ENCODE assay signal across 1 fruit fly cellular context in genomic region chr3L:14665802-14666351, dm6.
TF ChIP-seq lines count a peak whose summit lies in the region.

No protein-coding gene starts in this region.

TF ChIP-seq in whole organism, embryonic, 481 proteins besides CTCF, POLR2A, EP300 and RAD21 (continued from another document and continues in another):
- TF ChIP-seq CG2678 (tag; optimal IDR thresholded peaks at IDR 0.05; lab: Kevin White, UChicago) (peak; percentile 83), ara (GFP tag; IDR thresholded peaks at IDR 0.05; lab: Robert Waterston, UW) (peak; percentile 92), ftz-f1 (GFP tag; optimal IDR thresholded peaks at IDR 0.05; lab: Kevin White, UChicago) (peak; percentile 21), CG17829 (tag; optimal IDR thresholded peaks at IDR 0.05; lab: Kevin White, UChicago) (peak; percentile 93), ap (GFP tag; IDR thresholded peaks at IDR 0.05; lab: Robert Waterston, UW) (peak; percentile 79), CG6254 (GFP tag; optimal IDR thresholded peaks at IDR 0.05; lab: Kevin White, UChicago) (peak; percentile 89), gcm2 (GFP tag; optimal IDR thresholded peaks at IDR 0.05; lab: Kevin White, UChicago) (peak; percentile 82), CG34422 (GFP tag; IDR thresholded peaks at IDR 0.05; lab: Robert Waterston, UW) (peak; percentile 75), CG14965 (GFP tag; optimal IDR thresholded peaks at IDR 0.05; lab: Kevin White, UChicago; ENCODE audit: borderline replicate concordance) (peak; percentile 64), CG17186 (GFP tag; optimal IDR thresholded peaks at IDR 0.05; lab: Kevin White, UChicago) (no peak), CG13123 (GFP tag; optimal IDR thresholded peaks at IDR 0.05; lab: Kevin White, UChicago) (peak; percentile 78), Nf-YC (tag; optimal IDR thresholded peaks at IDR 0.05; lab: Kevin White, UChicago) (peak; percentile 73), yki (optimal IDR thresholded peaks at IDR 0.05; lab: Kevin White, UChicago) (no peak), CG9437 (GFP tag; optimal IDR thresholded peaks at IDR 0.05; lab: Kevin White, UChicago) (peak; percentile 72), CG14014 (GFP tag; IDR thresholded peaks at IDR 0.05; lab: Robert Waterston, UW) (peak; percentile 89), CG17912 (GFP tag; optimal IDR thresholded peaks at IDR 0.05; lab: Kevin White, UChicago) (peak; percentile 68), CG9932 (GFP tag; IDR thresholded peaks at IDR 0.05; lab: Robert Waterston, UW) (peak; percentile 69), Ets97D (GFP tag; optimal IDR thresholded peaks at IDR 0.05; lab: Kevin White, UChicago) (peak; percentile 68), Oaz (GFP tag; IDR thresholded peaks at IDR 0.05; lab: Robert Waterston, UW) (peak; percentile 37; the same call in 1 of the 2 replicates), sc (optimal IDR thresholded peaks at IDR 0.05; lab: Kevin White, UChicago) (no peak), sc (GFP tag; optimal IDR thresholded peaks at IDR 0.05; lab: Kevin White, UChicago) (peak; percentile 83), z (GFP tag; IDR thresholded peaks at IDR 0.05; lab: Robert Waterston, UW) (no peak), CG2202 (tag; optimal IDR thresholded peaks at IDR 0.05; lab: Kevin White, UChicago) (peak; percentile 85), jumu (GFP tag; optimal IDR thresholded peaks at IDR 0.05; lab: Kevin White, UChicago) (peak; percentile 83), Taf1 (GFP tag; IDR thresholded peaks at IDR 0.05; lab: Robert Waterston, UW) (peak; percentile 62; the same call in 1 of the 2 replicates), H2.0 (GFP tag; IDR thresholded peaks at IDR 0.05; lab: Robert Waterston, UW) (peak; percentile 82), CG8388 (GFP tag; optimal IDR thresholded peaks at IDR 0.05; lab: Kevin White, UChicago) (peak; percentile 85), BtbVII (GFP tag; optimal IDR thresholded peaks at IDR 0.05; lab: Kevin White, UChicago) (peak; percentile 80), CG17385 (GFP tag; optimal IDR thresholded peaks at IDR 0.05; lab: Kevin White, UChicago) (peak; percentile 86), dati (GFP tag; IDR thresholded peaks at IDR 0.05; lab: Robert Waterston, UW) (peak; percentile 64), Bdp1 (GFP tag; optimal IDR thresholded peaks at IDR 0.05; lab: Kevin White, UChicago) (peak; percentile 81), cwo (GFP tag; optimal IDR thresholded peaks at IDR 0.05; lab: Kevin White, UChicago) (peak; percentile 76), zen2 (GFP tag; IDR thresholded peaks at IDR 0.05; lab: Robert Waterston, UW; ENCODE audit: partially characterized antibody) (no peak), mld (GFP tag; IDR thresholded peaks at IDR 0.05; lab: Robert Waterston, UW; ENCODE audit: partially characterized antibody) (no peak), gro (GFP tag; optimal IDR thresholded peaks at IDR 0.05; lab: Kevin White, UChicago) (peak; percentile 89), CG13424 (tag; optimal IDR thresholded peaks at IDR 0.05; lab: Kevin White, UChicago) (peak; percentile 91), CG12942 (GFP tag; optimal IDR thresholded peaks at IDR 0.05; lab: Kevin White, UChicago) (peak; percentile 75), CG30020 (tag; optimal IDR thresholded peaks at IDR 0.05; lab: Kevin White, UChicago) (peak; percentile 60), ash1 (GFP tag; optimal IDR thresholded peaks at IDR 0.05; lab: Kevin White, UChicago) (peak; percentile 44), slbo (GFP tag; IDR thresholded peaks at IDR 0.05; lab: Robert Waterston, UW) (peak; percentile 88), sr (GFP tag; IDR thresholded peaks at IDR 0.05; lab: Robert Waterston, UW) (0 out of 3 replicates have a peak, but pooled peaks have one; percentile 10), tap (tag; optimal IDR thresholded peaks at IDR 0.05; lab: Kevin White, UChicago) (peak; percentile 89), hb (GFP tag; IDR thresholded peaks at IDR 0.05; lab: Robert Waterston, UW; ENCODE audit: partially characterized antibody) (no peak), CG10366 (GFP tag; IDR thresholded peaks at IDR 0.05; lab: Robert Waterston, UW) (peak; percentile 81), dmrt99B (tag; optimal IDR thresholded peaks at IDR 0.05; lab: Kevin White, UChicago) (peak; percentile 91), CG2712 (tag; optimal IDR thresholded peaks at IDR 0.05; lab: Kevin White, UChicago) (peak; percentile 94), CG6765 (GFP tag; optimal IDR thresholded peaks at IDR 0.05; lab: Kevin White, UChicago) (peak; percentile 66), CG17568 (GFP tag; optimal IDR thresholded peaks at IDR 0.05; lab: Kevin White, UChicago) (peak; percentile 86), CG5245 (GFP tag; optimal IDR thresholded peaks at IDR 0.05; lab: Kevin White, UChicago) (peak; percentile 89), CG12219 (GFP tag; optimal IDR thresholded peaks at IDR 0.05; lab: Kevin White, UChicago) (peak; percentile 92), CG6813 (GFP tag; optimal IDR thresholded peaks at IDR 0.05; lab: Kevin White, UChicago) (peak; percentile 78), danr (GFP tag; IDR thresholded peaks at IDR 0.05; lab: Robert Waterston, UW) (peak; percentile 80), CG42726 (GFP tag; IDR thresholded peaks at IDR 0.05; lab: Robert Waterston, UW; ENCODE audit: partially characterized antibody) (no peak), tna (GFP tag; IDR thresholded peaks at IDR 0.05; lab: Robert Waterston, UW; ENCODE audit: partially characterized antibody) (no peak), Deaf1 (tag; optimal IDR thresholded peaks at IDR 0.05; lab: Kevin White, UChicago) (peak; percentile 71), Sry-δ (GFP tag; optimal IDR thresholded peaks at IDR 0.05; lab: Kevin White, UChicago) (peak; percentile 50), fu2 (GFP tag; optimal IDR thresholded peaks at IDR 0.05; lab: Kevin White, UChicago) (peak; percentile 81), jing (GFP tag; optimal IDR thresholded peaks at IDR 0.05; lab: Kevin White, UChicago) (peak; percentile 80), repo (GFP tag; optimal IDR thresholded peaks at IDR 0.05; lab: Kevin White, UChicago) (peak; percentile 87), CG9797 (GFP tag; optimal IDR thresholded peaks at IDR 0.05; lab: Kevin White, UChicago) (peak; percentile 25), Pdp1 (GFP tag; optimal IDR thresholded peaks at IDR 0.05; lab: Kevin White, UChicago) (peak; percentile 82 to 91), CG12071 (GFP tag; optimal IDR thresholded peaks at IDR 0.05; lab: Kevin White, UChicago) (peak; percentile 90), sob (GFP tag; IDR thresholded peaks at IDR 0.05; lab: Robert Waterston, UW) (peak; percentile 91), CG11696 (GFP tag; IDR thresholded peaks at IDR 0.05; lab: Robert Waterston, UW) (peak; percentile 73), Sox100B (GFP tag; optimal IDR thresholded peaks at IDR 0.05; lab: Kevin White, UChicago) (peak; percentile 80), ttk (GFP tag; IDR thresholded peaks at IDR 0.05; lab: Robert Waterston, UW) (peak; percentile 86), CG9876 (GFP tag; optimal IDR thresholded peaks at IDR 0.05; lab: Kevin White, UChicago) (peak; percentile 81), lmd (GFP tag; IDR thresholded peaks at IDR 0.05; lab: Robert Waterston, UW) (peak; percentile 87), bab2 (GFP tag; optimal IDR thresholded peaks at IDR 0.05; lab: Kevin White, UChicago) (peak; percentile 92), CG1603 (tag; optimal IDR thresholded peaks at IDR 0.05; lab: Kevin White, UChicago) (peak; percentile 91), aop (GFP tag; IDR thresholded peaks at IDR 0.05; lab: Robert Waterston, UW) (peak; percentile 78), eve (GFP tag; optimal IDR thresholded peaks at IDR 0.05; lab: Kevin White, UChicago) (peak in 1 of 2 experiments; percentile 95), tup (GFP tag; optimal IDR thresholded peaks at IDR 0.05; lab: Kevin White, UChicago) (peak; percentile 79), CG10321 (GFP tag; IDR thresholded peaks at IDR 0.05; lab: Robert Waterston, UW) (no peak), pnt (GFP tag; optimal IDR thresholded peaks at IDR 0.05; lab: Kevin White, UChicago) (peak; percentile 83), HmgZ (tag; optimal IDR thresholded peaks at IDR 0.05; lab: Kevin White, UChicago) (peak; percentile 88), Hr3 (GFP tag; optimal IDR thresholded peaks at IDR 0.05; lab: Kevin White, UChicago) (peak; percentile 81), B-H1 (GFP tag; IDR thresholded peaks at IDR 0.05; lab: Robert Waterston, UW) (peak; percentile 77), CG32767 (GFP tag; IDR thresholded peaks at IDR 0.05; lab: Robert Waterston, UW) (peak; percentile 71), PHDP (tag; optimal IDR thresholded peaks at IDR 0.05; lab: Kevin White, UChicago) (peak; percentile 90), CG13624 (GFP tag; optimal IDR thresholded peaks at IDR 0.05; lab: Kevin White, UChicago) (peak; percentile 93), fd3F (GFP tag; optimal IDR thresholded peaks at IDR 0.05; lab: Kevin White, UChicago) (peak; percentile 68), mam (GFP tag; optimal IDR thresholded peaks at IDR 0.05; lab: Kevin White, UChicago) (peak; percentile 87), Sin3A (optimal IDR thresholded peaks at IDR 0.05; lab: Kevin White, UChicago) (no peak), stc (GFP tag; IDR thresholded peaks at IDR 0.05; lab: Robert Waterston, UW) (peak; percentile 83), fd96Cb (tag; optimal IDR thresholded peaks at IDR 0.05; lab: Kevin White, UChicago) (peak; percentile 91), CHES-1-like (GFP tag; optimal IDR thresholded peaks at IDR 0.05; lab: Kevin White, UChicago) (peak; percentile 86), vfl (GFP tag; optimal IDR thresholded peaks at IDR 0.05; lab: Kevin White, UChicago) (peak; percentile 75), pan (optimal IDR thresholded peaks at IDR 0.05; lab: Kevin White, UChicago) (no peak), pan (GFP tag; optimal IDR thresholded peaks at IDR 0.05 in 1 of 2, IDR thresholded peaks at IDR 0.05 in 1 of 2) (peak in 1 of 2 experiments; percentile 90), prd (optimal IDR thresholded peaks at IDR 0.05; lab: Kevin White, UChicago) (no peak), prd (GFP tag; IDR thresholded peaks at IDR 0.05; lab: Robert Waterston, UW) (peak; percentile 91), pita (GFP tag; optimal IDR thresholded peaks at IDR 0.05; lab: Kevin White, UChicago) (no peak), Aef1 (GFP tag; IDR thresholded peaks at IDR 0.05; lab: Robert Waterston, UW) (peak; percentile 77), CG9215 (GFP tag; IDR thresholded peaks at IDR 0.05; lab: Robert Waterston, UW) (peak; percentile 74), oc (tag; optimal IDR thresholded peaks at IDR 0.05; lab: Kevin White, UChicago) (peak; percentile 90), CG3163 (GFP tag; optimal IDR thresholded peaks at IDR 0.05; lab: Kevin White, UChicago) (peak; percentile 64), Fer1 (GFP tag; optimal IDR thresholded peaks at IDR 0.05; lab: Kevin White, UChicago) (peak; percentile 92), crol (GFP tag; IDR thresholded peaks at IDR 0.05; lab: Robert Waterston, UW) (peak; percentile 53), esg (GFP tag; conservative IDR thresholded peaks at IDR 0.05; lab: Robert Waterston, UW) (peak; percentile 83), CG3407 (GFP tag; optimal IDR thresholded peaks at IDR 0.05; lab: Kevin White, UChicago) (peak; percentile 79), CG7556 (GFP tag; optimal IDR thresholded peaks at IDR 0.05; lab: Kevin White, UChicago) (peak; percentile 89), twi (tag; optimal IDR thresholded peaks at IDR 0.05; lab: Kevin White, UChicago) (peak; percentile 78), odd (GFP tag; optimal IDR thresholded peaks at IDR 0.05; lab: Kevin White, UChicago) (peak; percentile 78), CG43689 (GFP tag; IDR thresholded peaks at IDR 0.05; lab: Robert Waterston, UW) (no peak; the same call in 1 of the 2 replicates), ATbp (GFP tag; optimal IDR thresholded peaks at IDR 0.05; lab: Kevin White, UChicago) (peak; percentile 89), Abd-B (GFP tag; optimal IDR thresholded peaks at IDR 0.05; lab: Kevin White, UChicago) (peak; percentile 88), CG7271 (tag; optimal IDR thresholded peaks at IDR 0.05; lab: Kevin White, UChicago) (no peak), inv (GFP tag; IDR thresholded peaks at IDR 0.05; lab: Robert Waterston, UW; ENCODE audit: partially characterized antibody) (no peak), Kr (GFP tag; optimal IDR thresholded peaks at IDR 0.05; lab: Kevin White, UChicago) (no peak), Bteb2 (GFP tag; optimal IDR thresholded peaks at IDR 0.05; lab: Kevin White, UChicago) (peak; percentile 77), tin (GFP tag; optimal IDR thresholded peaks at IDR 0.05; lab: Kevin White, UChicago) (peak; percentile 91), fd102C (GFP tag; optimal IDR thresholded peaks at IDR 0.05; lab: Kevin White, UChicago) (peak; percentile 66), CG12236 (GFP tag; optimal IDR thresholded peaks at IDR 0.05; lab: Kevin White, UChicago) (peak; percentile 81), CG7987 (GFP tag; optimal IDR thresholded peaks at IDR 0.05; lab: Kevin White, UChicago) (peak; percentile 79), Xbp1 (GFP tag; optimal IDR thresholded peaks at IDR 0.05; lab: Kevin White, UChicago) (peak; percentile 92), crc (GFP tag; optimal IDR thresholded peaks at IDR 0.05; lab: Kevin White, UChicago) (peak; percentile 87), eyg (GFP tag; optimal IDR thresholded peaks at IDR 0.05; lab: Kevin White, UChicago) (peak; percentile 69), CG3838 (GFP tag; optimal IDR thresholded peaks at IDR 0.05; lab: Kevin White, UChicago) (peak; percentile 66), sim (GFP tag; IDR thresholded peaks at IDR 0.05; lab: Robert Waterston, UW) (peak; percentile 58; the same call in 1 of the 2 replicates), Ets65A (GFP tag; lab: Kevin White, UChicago) (peak; percentile 99), CG10209 (GFP tag; optimal IDR thresholded peaks at IDR 0.05; lab: Kevin White, UChicago) (peak; percentile 85), CG10431 (GFP tag; optimal IDR thresholded peaks at IDR 0.05; lab: Kevin White, UChicago) (peak; percentile 80), ranshi (GFP tag; IDR thresholded peaks at IDR 0.05; lab: Robert Waterston, UW) (peak; percentile 82), gem (tag; optimal IDR thresholded peaks at IDR 0.05; lab: Kevin White, UChicago) (peak; percentile 92), CG8290 (GFP tag; optimal IDR thresholded peaks at IDR 0.05; lab: Kevin White, UChicago) (peak; percentile 68), CG8290 (tag; optimal IDR thresholded peaks at IDR 0.05; lab: Kevin White, UChicago) (peak; percentile 20 to 90), E2f2 (GFP tag; IDR thresholded peaks at IDR 0.05; lab: Robert Waterston, UW) (peak; percentile 62), rib (GFP tag; IDR thresholded peaks at IDR 0.05; lab: Robert Waterston, UW) (peak; percentile 57), otp (GFP tag; IDR thresholded peaks at IDR 0.05; lab: Robert Waterston, UW) (peak; percentile 91), grn (GFP tag; optimal IDR thresholded peaks at IDR 0.05; lab: Kevin White, UChicago) (peak; percentile 61), ems (GFP tag; optimal IDR thresholded peaks at IDR 0.05; lab: Kevin White, UChicago) (peak; percentile 92)
